Worm (Caenorhabditis elegans): ENCODE data around the gene C18D11.9.

DNA sequence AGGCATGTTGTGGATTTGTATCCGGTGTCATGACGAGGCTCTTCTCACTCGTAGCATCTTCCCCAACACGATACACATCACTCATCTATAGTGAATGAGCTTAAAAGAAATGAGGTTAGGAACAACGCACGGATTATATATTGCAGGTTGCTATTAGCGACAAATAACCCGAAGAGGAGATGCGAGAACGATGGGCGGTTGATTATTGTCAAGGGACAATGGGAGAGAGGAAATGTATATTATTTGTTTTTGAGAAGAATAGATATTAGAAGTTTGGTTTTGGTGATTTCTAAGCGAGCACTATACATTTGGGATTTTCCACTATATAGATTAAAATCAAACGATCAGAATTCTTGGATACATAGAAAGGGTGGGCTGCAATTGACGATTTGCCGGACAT lies 2.2 kb upstream of the C18D11.9 start, which contains the start of gene C18D11.7:
- no peak for TF ChIP-seq hlh-17 (GFP tag; optimal IDR thresholded peaks at IDR 0.05; ENCODE audit: borderline replicate concordance)
- no peak for TF ChIP-seq ama-1 (optimal IDR thresholded peaks at IDR 0.05)
- no peak for TF ChIP-seq pag-3 (tag; optimal IDR thresholded peaks at IDR 0.05; ENCODE audit: borderline replicate concordance, insufficient read depth)
- TF ChIP-seq unc-86 (tag; optimal IDR thresholded peaks at IDR 0.05): no peak
